Fruit fly (Drosophila melanogaster) whole organism, embryonic: ENCODE data around the gene CG14982.

Source experiments
- CG10209 ChIP-seq: fragments of 200-800 bp; sonication (Bioruptor generic); optimal IDR thresholded peaks from 3 replicates; lab custom pipeline; 2017; ENCODE audit warnings: missing biosample characterization, mild to moderate bottlenecking, missing genetic modification characterization, missing genetic modification reagents
- CG10321 ChIP-seq: fragments of 200-800 bp; sonication (Bioruptor generic); IDR thresholded peaks from 2 replicates; pipeline ENCODE4 v1.3.6; 2022; ENCODE audit warnings: missing biosample characterization, missing genetic modification characterization
- CG10366 ChIP-seq: fragments of 200-800 bp; sonication (Bioruptor generic); IDR thresholded peaks from 2 replicates; pipeline ENCODE4 v1.3.6; 2022; ENCODE audit warnings: missing biosample characterization, missing genetic modification characterization
- CG12299 ChIP-seq: fragments of 200-800 bp; sonication (Bioruptor generic); optimal IDR thresholded peaks from 2 replicates; lab custom pipeline; 2018; ENCODE audit warnings: missing biosample characterization, mild to moderate bottlenecking, missing genetic modification characterization
- CG13894 ChIP-seq: fragments of 200-800 bp; sonication (Bioruptor generic); optimal IDR thresholded peaks from 3 replicates; lab custom pipeline; 2018; ENCODE audit warnings: missing biosample characterization, mild to moderate bottlenecking, missing genetic modification characterization, moderate library complexity
- CG14860 ChIP-seq: fragments of 200-800 bp; sonication (Bioruptor generic); IDR thresholded peaks from 3 replicates; pipeline ENCODE4 v1.3.6; 2022; ENCODE audit warnings: missing biosample characterization, missing genetic modification characterization; ENCODE audit not compliant: partially characterized antibody
- CG14965 ChIP-seq: fragments of 200-800 bp; sonication (Bioruptor generic); optimal IDR thresholded peaks from 2 replicates; lab custom pipeline; 2016; ENCODE audit warnings: missing biosample characterization, missing genetic modification characterization, borderline replicate concordance
- CG16779 ChIP-seq: fragments of 200-800 bp; sonication (Bioruptor generic); IDR thresholded peaks from 2 replicates; pipeline ENCODE4 v1.3.6; 2022; ENCODE audit warnings: missing biosample characterization, missing genetic modification characterization
- CG17186 ChIP-seq: fragments of 200-800 bp; sonication (Bioruptor generic); optimal IDR thresholded peaks from 3 replicates; lab custom pipeline; 2017; ENCODE audit warnings: missing biosample characterization, missing genetic modification reagents, missing genetic modification characterization
- CG30403 ChIP-seq: fragments of 200-800 bp; sonication (Bioruptor generic); optimal IDR thresholded peaks from 3 replicates; lab custom pipeline; 2016; ENCODE audit warnings: missing biosample characterization, missing genetic modification characterization
- CG31365 ChIP-seq: fragments of 200-800 bp; sonication (Bioruptor generic); optimal IDR thresholded peaks from 2 replicates; lab custom pipeline; 2018; ENCODE audit warnings: missing biosample characterization, mild to moderate bottlenecking, missing genetic modification characterization
- CG32772 ChIP-seq: fragments of 200-800 bp; sonication (Bioruptor generic); IDR thresholded peaks from 2 replicates; pipeline ENCODE4 v1.3.6; 2022; ENCODE audit warnings: missing biosample characterization, missing genetic modification characterization
- CG42726 ChIP-seq: fragments of 200-800 bp; sonication (Bioruptor generic); IDR thresholded peaks from 2 replicates; pipeline ENCODE4 v1.3.6; 2022; ENCODE audit warnings: missing biosample characterization, missing genetic modification characterization; ENCODE audit not compliant: partially characterized antibody
- CG4854 ChIP-seq: fragments of 200-800 bp; sonication (Bioruptor generic); optimal IDR thresholded peaks from 2 replicates; lab custom pipeline; 2016; ENCODE audit warnings: missing biosample characterization, missing genetic modification characterization, inconsistent platforms
- CG5953 ChIP-seq: fragments of 200-800 bp; sonication (Bioruptor generic); IDR thresholded peaks from 2 replicates; pipeline ENCODE4 v1.3.6; 2022; ENCODE audit warnings: missing biosample characterization, missing genetic modification characterization
- CG6175 ChIP-seq: fragments of 200-800 bp; sonication (Bioruptor generic); IDR thresholded peaks from 3 replicates; pipeline ENCODE4 v1.3.6; 2022; ENCODE audit warnings: missing biosample characterization, missing genetic modification characterization
- CG6689 ChIP-seq: fragments of 200-800 bp; sonication (Bioruptor generic); IDR thresholded peaks from 2 replicates; pipeline ENCODE4 v1.3.6; 2022; ENCODE audit warnings: missing biosample characterization, missing genetic modification characterization
- CG6791 ChIP-seq: fragments of 200-800 bp; sonication (Bioruptor generic); IDR thresholded peaks from 3 replicates; pipeline ENCODE4 v1.3.6; 2022; ENCODE audit warnings: missing biosample characterization, missing genetic modification characterization; ENCODE audit not compliant: partially characterized antibody
- CG7556 ChIP-seq: fragments of 200-800 bp; sonication (Bioruptor generic); optimal IDR thresholded peaks from 2 replicates; lab custom pipeline; 2017; ENCODE audit warnings: missing biosample characterization, mild to moderate bottlenecking, missing genetic modification characterization
- CG7839 ChIP-seq: fragments of 200-800 bp; sonication (Bioruptor generic); optimal IDR thresholded peaks from 3 replicates; lab custom pipeline; 2018; ENCODE audit warnings: missing biosample characterization, mild to moderate bottlenecking, missing genetic modification characterization, moderate library complexity
- CG9215 ChIP-seq: fragments of 200-800 bp; sonication (Bioruptor generic); IDR thresholded peaks from 2 replicates; pipeline ENCODE4 v1.3.6; 2022; ENCODE audit warnings: missing biosample characterization, missing genetic modification characterization
- CG9817 ChIP-seq: fragments of 200-800 bp; sonication (Bioruptor generic); optimal IDR thresholded peaks from 2 replicates; lab custom pipeline; 2018; ENCODE audit warnings: missing biosample characterization, mild to moderate bottlenecking, missing genetic modification characterization, moderate library complexity
- Dad ChIP-seq: fragments of 200-800 bp; sonication (Bioruptor generic); optimal IDR thresholded peaks from 3 replicates; lab custom pipeline; 2016; ENCODE audit warnings: missing biosample characterization, missing genetic modification characterization
- GATAe ChIP-seq: fragments of 200-800 bp; sonication (Bioruptor generic); conservative IDR thresholded peaks from 2 replicates; pipeline ENCODE4 v1.3.6; 2022; ENCODE audit warnings: missing biosample characterization, missing genetic modification characterization
- Gug ChIP-seq: fragments of 200-800 bp; sonication (Bioruptor generic); IDR thresholded peaks from 4 replicates; pipeline ENCODE4 v1.3.6; 2022; ENCODE audit warnings: missing biosample characterization, missing genetic modification characterization
- H2.0 ChIP-seq: fragments of 200-800 bp; sonication (Bioruptor generic); IDR thresholded peaks from 2 replicates; pipeline ENCODE4 v1.3.6; 2022; ENCODE audit warnings: missing biosample characterization, missing genetic modification characterization
- HLH54F ChIP-seq: fragments of 200-800 bp; sonication (Bioruptor generic); optimal IDR thresholded peaks from 3 replicates; lab custom pipeline; 2016; ENCODE audit warnings: missing biosample characterization, missing genetic modification characterization
- Hr78 ChIP-seq, 2 experiments: fragments of 200-800 bp in 1 of 2; fragments of >200 bp in 1 of 2; sonication (Bioruptor generic) in 1 of 2; optimal IDR thresholded peaks; 2 replicates each; lab custom pipeline; 2017 to 2019; ENCODE audit warnings: missing biosample characterization in 2 of 2, missing genetic modification characterization in 2 of 2, mild to moderate bottlenecking in 1 of 2, moderate library complexity in 1 of 2
- Lpt ChIP-seq: fragments of >200 bp; optimal IDR thresholded peaks from 2 replicates; lab custom pipeline; 2018; ENCODE audit warnings: missing biosample characterization, missing genetic modification characterization
- MBD-R2 ChIP-seq: fragments of 200-800 bp; sonication (Bioruptor generic); IDR thresholded peaks from 2 replicates; pipeline ENCODE4 v1.3.6; 2022; ENCODE audit warnings: missing biosample characterization, missing genetic modification characterization
- Mrtf ChIP-seq: fragments of 200-800 bp; sonication (Bioruptor generic); IDR thresholded peaks from 3 replicates; pipeline ENCODE4 v1.3.6; 2022; ENCODE audit warnings: missing biosample characterization, missing genetic modification characterization
- Poxn ChIP-seq: fragments of 200-800 bp; sonication (Bioruptor generic); IDR thresholded peaks from 2 replicates; pipeline ENCODE4 v1.3.6; 2022; ENCODE audit warnings: missing biosample characterization, missing genetic modification characterization
- abd-A ChIP-seq: fragments of 200-800 bp; sonication (Bioruptor generic); optimal IDR thresholded peaks from 3 replicates; lab custom pipeline; 2019; ENCODE audit warnings: missing biosample characterization, mild to moderate bottlenecking, missing genetic modification characterization, moderate library complexity
- al ChIP-seq: fragments of 200-800 bp; sonication (Bioruptor generic); IDR thresholded peaks from 2 replicates; pipeline ENCODE4 v1.3.6; 2022; ENCODE audit warnings: missing biosample characterization, missing genetic modification characterization
- ap ChIP-seq: fragments of 200-800 bp; sonication (Bioruptor generic); IDR thresholded peaks from 2 replicates; pipeline ENCODE4 v1.3.6; 2022; ENCODE audit warnings: missing biosample characterization, missing genetic modification characterization
- ato ChIP-seq: fragments of 200-800 bp; sonication (Bioruptor generic); IDR thresholded peaks from 2 replicates; pipeline ENCODE4 v1.3.6; 2022; ENCODE audit warnings: missing biosample characterization, missing genetic modification characterization; ENCODE audit not compliant: partially characterized antibody
- bigmax ChIP-seq: fragments of 200-800 bp; sonication (Bioruptor generic); optimal IDR thresholded peaks from 2 replicates; lab custom pipeline; 2018; ENCODE audit warnings: missing biosample characterization, mild to moderate bottlenecking, missing genetic modification characterization
- emc ChIP-seq: fragments of 200-800 bp; sonication (Bioruptor generic); optimal IDR thresholded peaks from 2 replicates; lab custom pipeline; 2016; ENCODE audit warnings: missing biosample characterization, missing genetic modification characterization
- gcm2 ChIP-seq: fragments of 200-800 bp; sonication (Bioruptor generic); optimal IDR thresholded peaks from 2 replicates; lab custom pipeline; 2016; ENCODE audit warnings: missing biosample characterization, missing genetic modification characterization
- gfzf ChIP-seq: fragments of 200-800 bp; sonication (Bioruptor generic); optimal IDR thresholded peaks from 2 replicates; lab custom pipeline; 2016; ENCODE audit warnings: missing biosample characterization, mild to moderate bottlenecking, missing genetic modification characterization, moderate library complexity
- lab ChIP-seq: fragments of 200-800 bp; sonication (Bioruptor generic); optimal IDR thresholded peaks from 3 replicates; lab custom pipeline; 2017; ENCODE audit warnings: missing biosample characterization, missing genetic modification characterization, mild to moderate bottlenecking, moderate library complexity, missing genetic modification reagents
- lmd ChIP-seq: fragments of 200-800 bp; sonication (Bioruptor generic); IDR thresholded peaks from 2 replicates; pipeline ENCODE4 v1.3.6; 2022; ENCODE audit warnings: missing biosample characterization, missing genetic modification characterization
- nerfin-1 ChIP-seq: fragments of 200-800 bp; sonication (Bioruptor generic); optimal IDR thresholded peaks from 3 replicates; lab custom pipeline; 2019; ENCODE audit warnings: missing biosample characterization, mild to moderate bottlenecking, missing genetic modification characterization, moderate library complexity
- oc ChIP-seq: fragments of 200-800 bp; sonication (Bioruptor generic); optimal IDR thresholded peaks from 2 replicates; lab custom pipeline; 2018; ENCODE audit warnings: missing biosample characterization, mild to moderate bottlenecking, missing genetic modification characterization, moderate library complexity
- pum ChIP-seq: fragments of 200-800 bp; sonication (Bioruptor generic); optimal IDR thresholded peaks from 2 replicates; lab custom pipeline; 2016; ENCODE audit warnings: missing biosample characterization, missing genetic modification characterization
- rib ChIP-seq: fragments of 200-800 bp; sonication (Bioruptor generic); IDR thresholded peaks from 2 replicates; pipeline ENCODE4 v1.3.6; 2022; ENCODE audit warnings: missing biosample characterization, missing genetic modification characterization
- salm ChIP-seq: fragments of 200-800 bp; sonication (Bioruptor generic); optimal IDR thresholded peaks from 2 replicates; lab custom pipeline; 2018; ENCODE audit warnings: missing biosample characterization, mild to moderate bottlenecking, missing genetic modification characterization
- sqz ChIP-seq: fragments of 200-800 bp; sonication (Bioruptor generic); optimal IDR thresholded peaks from 3 replicates; lab custom pipeline; 2018; ENCODE audit warnings: missing biosample characterization, mild to moderate bottlenecking, missing genetic modification characterization
- tgo ChIP-seq: fragments of 200-800 bp; sonication (Bioruptor generic); IDR thresholded peaks from 3 replicates; pipeline ENCODE4 v1.3.6; 2022; ENCODE audit warnings: missing biosample characterization, missing genetic modification characterization
- unc-4 ChIP-seq: fragments of 200-800 bp; sonication (Bioruptor generic); IDR thresholded peaks from 2 replicates; pipeline ENCODE4 v1.3.6; 2022; ENCODE audit warnings: missing biosample characterization, missing genetic modification characterization; ENCODE audit not compliant: partially characterized antibody

The CG14982 gene

dm6 chr3L:3983466-3983946 lies 41.0 kb downstream of the CG14982 start, which contains the start of gene scrt (continued):
- TF ChIP-seq CG17186 (GFP tag; lab: Kevin White, UChicago) (no peak), CG31365 (tag; lab: Kevin White, UChicago) (no peak), CG5953 (no peak; the same call in 1 of the 2 replicates), lab (peak; percentile 45), bigmax (GFP tag; lab: Kevin White, UChicago) (no peak), oc (no peak), emc (no peak), ato (no peak), rib (GFP tag; lab: Robert Waterston, UW) (no peak), ap (no peak), gfzf (GFP tag; lab: Kevin White, UChicago) (no peak), CG30403 (GFP tag; lab: Kevin White, UChicago) (no peak), CG10366 (peak; percentile 9; the same call in 1 of the 2 replicates), nerfin-1 (peak; percentile 59), unc-4 (peak; percentile 44; the same call in 1 of the 2 replicates), CG7556 (GFP tag; lab: Kevin White, UChicago) (peak; percentile 61), Dad (GFP tag; lab: Kevin White, UChicago) (peak; percentile 39), Poxn (GFP tag; lab: Robert Waterston, UW) (no peak), sqz (no peak), CG10209 (peak; percentile 29), HLH54F (peak; percentile 41), CG13894 (tag; lab: Kevin White, UChicago) (no peak), CG6791 (GFP tag; lab: Robert Waterston, UW) (0 out of 3 replicates have a peak, but pooled peaks have one; percentile 49), CG14860 (GFP tag; lab: Robert Waterston, UW) (no peak; the same call in 2 of the 3 replicates), abd-A (tag; lab: Kevin White, UChicago) (no peak), tgo (GFP tag; lab: Robert Waterston, UW) (0 out of 3 replicates have a peak, but pooled peaks have one; percentile 27), CG9215 (GFP tag; lab: Robert Waterston, UW) (0 out of 2 replicates have a peak, but pooled peaks have one; percentile 29), CG10321 (no peak), Hr78 (GFP tag; optimal IDR thresholded peaks at IDR 0.05; lab: Kevin White, UChicago) (no peak), CG6689 (GFP tag; lab: Robert Waterston, UW) (no peak), CG16779 (GFP tag; lab: Robert Waterston, UW) (no peak), MBD-R2 (no peak), CG42726 (no peak), Lpt (GFP tag; lab: Kevin White, UChicago) (no peak), CG32772 (GFP tag; lab: Robert Waterston, UW) (no peak), CG14965 (GFP tag; lab: Kevin White, UChicago) (no peak), Mrtf (GFP tag; lab: Robert Waterston, UW) (no peak), GATAe (GFP tag; lab: Robert Waterston, UW) (no peak), CG6175 (GFP tag; lab: Robert Waterston, UW) (no peak), Gug (no peak), CG9817 (tag; lab: Kevin White, UChicago) (peak; percentile 11), CG12299 (no peak), salm (tag; lab: Kevin White, UChicago) (no peak), CG4854 (GFP tag; lab: Kevin White, UChicago) (no peak), al (GFP tag; lab: Robert Waterston, UW) (no peak), CG7839 (tag; lab: Kevin White, UChicago) (no peak), lmd (GFP tag; lab: Robert Waterston, UW) (peak; percentile 37; the same call in 1 of the 2 replicates), gcm2 (GFP tag; lab: Kevin White, UChicago) (no peak), pum (GFP tag; lab: Kevin White, UChicago) (no peak), H2.0 (GFP tag; lab: Robert Waterston, UW) (0 out of 2 replicates have a peak, but pooled peaks have one; percentile 17)
